Worm (Caenorhabditis elegans) whole organism, L4 larva: ENCODE measurements around the gene idpp-3.

Experiments used
- F26F4.8 ChIP-seq: fragments of 200-800 bp; sonication (Bioruptor generic); conservative IDR thresholded peaks from 2 replicates; pipeline ENCODE4 v1.3.6; 2022; ENCODE audit warnings: missing genetic modification characterization, missing compliant biosample characterization
- F37D6.2 ChIP-seq: sonication (generic microtip); optimal IDR thresholded peaks from 2 replicates; lab custom pipeline; 2016; ENCODE audit warnings: mild to moderate bottlenecking, missing genetic modification characterization, missing compliant biosample characterization
- ama-1 ChIP-seq: fragments of 150-350 bp; optimal IDR thresholded peaks from 2 replicates; lab custom pipeline; 2014; ENCODE audit warnings: inconsistent platforms, mixed read lengths
- attf-4 ChIP-seq: sonication (generic microtip); optimal IDR thresholded peaks from 3 replicates; lab custom pipeline; 2017; ENCODE audit warnings: missing biosample characterization, missing genetic modification characterization
- ceh-20 ChIP-seq: fragments of 200-800 bp; sonication (Bioruptor generic); IDR thresholded peaks from 2 replicates; pipeline ENCODE4 v1.3.6; 2022; ENCODE audit warnings: missing genetic modification reagents, missing genetic modification characterization, missing compliant biosample characterization
- ceh-62 ChIP-seq: sonication (generic microtip); optimal IDR thresholded peaks from 2 replicates; lab custom pipeline; 2017; ENCODE audit warnings: missing biosample characterization, missing genetic modification characterization
- daf-12 ChIP-seq: fragments of 150-350 bp; optimal IDR thresholded peaks from 2 replicates; lab custom pipeline; 2014; ENCODE audit warnings: missing biosample characterization, missing genetic modification reagents, missing genetic modification characterization
- daf-16 ChIP-seq, 3 experiments: sonication (generic microtip); optimal IDR thresholded peaks; 2 replicates each; lab custom pipeline; 2016 to 2017; ENCODE audit warnings: missing genetic modification characterization in 3 of 3, missing genetic modification reagents in 3 of 3, mild to moderate bottlenecking in 2 of 3, missing compliant biosample characterization in 2 of 3, missing biosample characterization in 1 of 3, moderate library complexity in 1 of 3
- dve-1 ChIP-seq: sonication (generic microtip); optimal IDR thresholded peaks from 2 replicates; lab custom pipeline; 2017; ENCODE audit warnings: antibody characterized with exemption, mild to moderate bottlenecking, missing genetic modification characterization, missing compliant biosample characterization; ENCODE audit not compliant: insufficient read depth
- egl-43 ChIP-seq: fragments of 200-800 bp; sonication (Bioruptor generic); IDR thresholded peaks from 2 replicates; pipeline ENCODE4 v1.3.6; 2022; ENCODE audit warnings: missing genetic modification reagents, missing genetic modification characterization, missing compliant biosample characterization
- hif-1 ChIP-seq, 2 experiments: sonication (generic microtip); optimal IDR thresholded peaks; 2 replicates each; lab custom pipeline; 2016 to 2017; ENCODE audit warnings: missing compliant biosample characterization in 2 of 2, missing genetic modification characterization in 2 of 2, missing genetic modification reagents in 2 of 2, missing genotype in 2 of 2, mild to moderate bottlenecking in 1 of 2
- hlh-30 ChIP-seq: sonication (generic microtip); optimal IDR thresholded peaks from 2 replicates; lab custom pipeline; 2017; ENCODE audit warnings: antibody characterized with exemption, mild to moderate bottlenecking, missing genetic modification characterization, missing compliant biosample characterization; ENCODE audit not compliant: insufficient read depth
- jun-1 ChIP-seq: fragments of 150-350 bp; optimal IDR thresholded peaks from 2 replicates; lab custom pipeline; 2014; ENCODE audit warnings: missing biosample characterization, missing genetic modification reagents, missing genetic modification characterization
- lim-7 ChIP-seq: fragments of 200-800 bp; sonication (Bioruptor generic); IDR thresholded peaks from 2 replicates; pipeline ENCODE4 v1.3.6; 2022; ENCODE audit warnings: missing genetic modification characterization, missing compliant biosample characterization
- lin-38 ChIP-seq: fragments of 200-800 bp; sonication (Bioruptor generic); IDR thresholded peaks from 2 replicates; pipeline ENCODE4 v1.3.6; 2022; ENCODE audit warnings: missing genetic modification reagents, missing genetic modification characterization, missing compliant biosample characterization
- madf-5 ChIP-seq, 2 experiments: fragments of 200-800 bp; sonication (Bioruptor generic); IDR thresholded peaks; 2 replicates each; pipeline ENCODE4 v1.3.6; 2022; ENCODE audit warnings: missing compliant biosample characterization in 2 of 2, missing genetic modification characterization in 2 of 2
- madf-9 ChIP-seq: fragments of 200-800 bp; sonication (Bioruptor generic); conservative IDR thresholded peaks from 2 replicates; pipeline ENCODE4 v1.3.6; 2022; ENCODE audit warnings: missing genetic modification reagents, missing genetic modification characterization, missing compliant biosample characterization
- mdt-29 ChIP-seq: fragments of 200-800 bp; sonication (Bioruptor generic); IDR thresholded peaks from 2 replicates; pipeline ENCODE4 v1.3.6; 2022; ENCODE audit warnings: missing genetic modification reagents, missing genetic modification characterization, missing compliant biosample characterization
- mxl-3 ChIP-seq: fragments of 200-800 bp; sonication (Bioruptor generic); optimal IDR thresholded peaks from 2 replicates; lab custom pipeline; 2018; ENCODE audit warnings: mild to moderate bottlenecking, missing genetic modification characterization, missing compliant biosample characterization
- nhr-25 ChIP-seq: sonication (generic microtip); optimal IDR thresholded peaks from 2 replicates; lab custom pipeline; 2017; ENCODE audit warnings: missing genetic modification characterization, mild to moderate bottlenecking, missing compliant biosample characterization, antibody characterized with exemption, moderate library complexity, borderline replicate concordance; ENCODE audit not compliant: insufficient read depth
- nhr-28 ChIP-seq: fragments of 150-350 bp; optimal IDR thresholded peaks from 2 replicates; lab custom pipeline; 2014; ENCODE audit warnings: missing biosample characterization, missing genetic modification characterization
- nhr-76 ChIP-seq: fragments of 150-350 bp; optimal IDR thresholded peaks from 2 replicates; lab custom pipeline; 2014; ENCODE audit warnings: missing biosample characterization, missing genetic modification characterization
- sdz-12 ChIP-seq: fragments of 200-800 bp; sonication (Bioruptor generic); optimal IDR thresholded peaks from 2 replicates; lab custom pipeline; 2018; ENCODE audit warnings: mild to moderate bottlenecking, missing genetic modification characterization, missing compliant biosample characterization
- snpc-1.2 ChIP-seq: fragments of 200-800 bp; sonication (Bioruptor generic); IDR thresholded peaks from 2 replicates; pipeline ENCODE4 v1.3.6; 2022; ENCODE audit warnings: missing genetic modification reagents, missing genetic modification characterization, missing compliant biosample characterization
- tra-1 ChIP-seq: fragments of 200-800 bp; sonication (Bioruptor generic); IDR thresholded peaks from 2 replicates; pipeline ENCODE4 v1.3.6; 2022; ENCODE audit warnings: missing genetic modification reagents, missing genetic modification characterization, missing compliant biosample characterization
- unc-62 ChIP-seq, 3 experiments: fragments of 150-350 bp in 1 of 3; sonication (generic microtip); optimal IDR thresholded peaks in 2 of 3; peaks in 1 of 3; 1 replicate in 1 of 3; 2 replicates in 2 of 3; lab custom pipeline; 2014 to 2017; ENCODE audit warnings: missing biosample characterization in 3 of 3, missing genetic modification characterization in 3 of 3, missing genetic modification reagents in 3 of 3, missing genotype in 1 of 3
- zfp-2 ChIP-seq: sonication (generic microtip); optimal IDR thresholded peaks from 2 replicates; lab custom pipeline; 2016; ENCODE audit warnings: mild to moderate bottlenecking, missing genetic modification characterization, missing compliant biosample characterization
- zfp-3 ChIP-seq: fragments of 200-800 bp; sonication (Bioruptor generic); conservative IDR thresholded peaks from 2 replicates; pipeline ENCODE4 v1.3.6; 2022; ENCODE audit warnings: missing genetic modification reagents, missing genetic modification characterization, missing compliant biosample characterization

Gene idpp-3

DNA sequence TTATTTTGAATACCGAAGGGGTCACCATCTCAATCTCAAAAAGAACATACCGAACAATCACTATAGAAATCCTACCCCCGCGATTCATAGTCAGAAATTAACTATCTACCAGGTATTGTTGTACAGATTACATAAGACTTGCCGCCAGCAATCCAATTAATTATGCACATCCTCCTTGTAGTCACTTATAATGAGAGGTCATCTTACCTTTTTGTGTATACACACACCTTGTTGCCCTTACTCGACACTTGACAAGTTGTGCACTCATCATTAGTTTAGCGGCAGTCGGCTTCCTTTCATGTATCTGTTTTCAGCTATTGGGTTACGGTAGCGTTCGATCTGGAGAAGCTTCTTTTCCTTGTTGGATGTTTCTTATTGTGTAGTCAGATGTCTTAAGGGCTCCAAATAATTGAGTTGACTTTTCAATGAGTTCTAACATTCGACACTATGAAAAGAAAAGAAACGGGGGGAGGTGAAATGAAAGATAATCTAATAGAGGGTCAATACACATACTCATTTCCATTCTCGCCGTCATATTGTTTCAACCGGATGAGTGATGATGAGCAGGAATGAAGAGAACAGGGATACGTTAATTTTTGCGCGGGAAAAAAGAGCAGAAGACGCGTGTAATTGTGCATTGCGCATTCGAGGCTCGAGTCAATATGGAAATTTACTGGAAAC lies 1.8 kb downstream of the idpp-3 start:
- no peak for TF ChIP-seq lim-7 (GFP tag; lab: Robert Waterston, UW)
- TF ChIP-seq unc-62 (GFP tag; optimal IDR thresholded peaks at IDR 0.05 in 1 of 2; lab: Kevin White, UChicago) = peak in 1 of 2 experiments; percentile 67
- TF ChIP-seq unc-62 (tag; optimal IDR thresholded peaks at IDR 0.05; lab: Kevin White, UChicago) = no peak
- no peak for TF ChIP-seq attf-4 (tag; lab: Kevin White, UChicago)
- no peak for TF ChIP-seq egl-43
- no peak for TF ChIP-seq lin-38
- TF ChIP-seq madf-5 (GFP tag; IDR thresholded peaks at IDR 0.05; lab: Robert Waterston, UW) = no peak
- TF ChIP-seq hif-1 (tag; optimal IDR thresholded peaks at IDR 0.05; lab: Kevin White, UChicago) = no peak

DNA sequence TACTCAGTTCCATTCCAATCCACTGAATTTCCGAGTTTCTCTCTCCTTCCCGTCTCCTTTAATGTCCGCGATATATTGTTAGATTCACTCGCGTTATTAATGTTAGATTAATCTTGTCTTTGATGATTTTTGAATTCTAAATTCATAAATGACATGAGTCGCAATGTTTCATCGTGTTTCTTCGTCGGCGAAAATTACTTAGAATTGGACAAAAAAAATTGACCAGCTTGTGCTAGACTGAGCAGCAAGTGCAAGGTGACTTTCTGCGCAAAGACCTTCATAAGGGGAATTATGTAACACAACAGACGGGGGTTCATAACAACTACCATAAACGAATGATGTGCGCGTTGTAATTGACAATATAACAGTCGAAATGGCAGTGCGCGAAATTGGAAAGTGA lies 3.0 kb downstream of the idpp-3 start:
- TF ChIP-seq attf-4 (tag; lab: Kevin White, UChicago) (no peak), unc-62 (GFP tag; optimal IDR thresholded peaks at IDR 0.05 in 1 of 2; lab: Kevin White, UChicago) (peak in 1 of 2 experiments; percentile 97), unc-62 (tag; optimal IDR thresholded peaks at IDR 0.05; lab: Kevin White, UChicago) (no peak)
- TF ChIP-seq, all 104 proteins: peak for 1

DNA sequence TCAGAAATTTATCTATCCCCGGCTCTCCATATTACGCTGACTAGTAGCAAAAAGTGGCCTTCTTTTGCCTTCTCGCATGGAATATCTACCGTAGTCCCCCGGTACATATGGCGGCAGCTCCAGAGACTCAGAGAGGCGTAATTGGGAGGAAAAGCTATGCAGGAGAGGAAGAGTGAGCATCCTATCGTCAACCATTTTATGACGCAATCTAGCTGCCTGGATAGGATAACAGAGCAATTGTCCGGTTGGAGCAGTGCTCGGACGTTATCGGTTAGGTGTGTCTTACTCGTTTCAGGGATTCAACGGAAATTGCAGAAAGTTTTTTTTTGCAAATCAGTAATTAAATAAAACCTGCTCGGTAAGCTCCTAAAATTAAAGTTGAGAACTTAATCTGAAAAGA lies 4.2 kb downstream of the idpp-3 start:
- TF ChIP-seq lim-7 (GFP tag; lab: Robert Waterston, UW) = no peak
- TF ChIP-seq nhr-76 = no peak
- no peak for TF ChIP-seq tra-1 (GFP tag; lab: Robert Waterston, UW)
- peak in 1 of 2 experiments; percentile 84 for TF ChIP-seq unc-62 (GFP tag; optimal IDR thresholded peaks at IDR 0.05 in 1 of 2; lab: Kevin White, UChicago)
- no peak for TF ChIP-seq unc-62 (tag; optimal IDR thresholded peaks at IDR 0.05; lab: Kevin White, UChicago)

DNA sequence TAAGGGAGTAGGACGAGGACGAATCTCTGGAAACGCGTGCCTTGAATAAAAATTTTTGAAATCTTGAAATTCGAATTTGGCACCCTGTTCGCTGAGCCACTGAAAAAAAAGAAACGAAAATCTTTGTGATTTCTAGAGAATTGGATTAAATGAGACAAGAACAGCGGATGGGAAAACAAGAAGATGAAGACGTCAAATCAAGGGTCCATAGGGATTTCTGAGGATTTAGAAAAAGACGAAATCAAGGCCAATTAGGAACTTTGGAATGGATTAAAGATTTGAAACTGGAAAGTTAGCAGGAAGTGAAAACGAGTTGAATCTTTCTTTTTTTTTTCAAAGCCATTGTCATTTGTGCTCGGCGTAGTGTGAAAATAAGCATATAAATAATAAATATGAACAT lies 6.8 kb downstream of the idpp-3 start, which contains the start of gene pag-3:
pag-3 (minus strand) TSS at position 101 of the 400 bp plus-strand sequence.
- TF ChIP-seq unc-62 (GFP tag; optimal IDR thresholded peaks at IDR 0.05 in 1 of 2; lab: Kevin White, UChicago) (peak in 1 of 2 experiments; percentile 23), unc-62 (tag; optimal IDR thresholded peaks at IDR 0.05; lab: Kevin White, UChicago) (no peak), sdz-12 (GFP tag; lab: Kevin White, UChicago) (no peak)

ce11 chrX:14951797-14952196 lies 9.6 kb downstream of the idpp-3 start:
- TF ChIP-seq daf-12 (tag; lab: Kevin White, UChicago) = no peak
- no peak for TF ChIP-seq nhr-25 (tag; lab: Kevin White, UChicago)
- peak; percentile 54; the same call in 1 of the 2 replicates for TF ChIP-seq snpc-1.2
- TF ChIP-seq, all 104 proteins: peak for 1

DNA sequence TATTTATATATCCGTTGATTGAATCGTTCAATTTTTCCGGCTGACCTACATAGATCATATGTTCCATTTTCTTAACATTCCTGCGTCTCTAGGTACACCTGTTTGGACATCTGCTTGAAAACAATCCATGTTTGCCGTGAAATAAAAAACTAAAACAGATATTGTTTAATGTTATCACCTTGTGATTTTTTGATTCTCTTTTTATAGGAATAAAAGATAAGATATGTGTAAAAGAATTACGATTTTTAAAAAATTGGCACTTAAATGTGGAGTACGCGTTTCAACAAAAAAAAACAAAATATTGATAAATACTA lies 14.1 kb downstream of the idpp-3 start:
- TF ChIP-seq mxl-3 = no peak
- no peak for TF ChIP-seq jun-1
- TF ChIP-seq nhr-28 (tag; lab: Kevin White, UChicago) = peak; percentile 9
- TF ChIP-seq ama-1 (lab: Kevin White, UChicago) = no peak
- TF ChIP-seq ceh-62 (tag; lab: Kevin White, UChicago) = no peak
- no peak for TF ChIP-seq F26F4.8 (GFP tag; lab: Robert Waterston, UW)
- TF ChIP-seq daf-16 (GFP tag; optimal IDR thresholded peaks at IDR 0.05; lab: Kevin White, UChicago) = no peak
- TF ChIP-seq daf-16 (tag; optimal IDR thresholded peaks at IDR 0.05; lab: Kevin White, UChicago) = peak; percentile 46
- TF ChIP-seq dve-1 (tag; lab: Kevin White, UChicago) = peak; percentile 1
- TF ChIP-seq zfp-3 (GFP tag; lab: Robert Waterston, UW) = no peak
- TF ChIP-seq zfp-2 = no peak
- no peak for TF ChIP-seq F37D6.2 (tag; lab: Kevin White, UChicago)
- TF ChIP-seq ceh-20 (GFP tag; lab: Robert Waterston, UW) = no peak
- no peak for TF ChIP-seq mdt-29 (GFP tag; lab: Robert Waterston, UW)
- peak; percentile 85 for TF ChIP-seq hlh-30 (tag; lab: Kevin White, UChicago)
- no peak for TF ChIP-seq madf-9 (GFP tag; lab: Robert Waterston, UW)
